Worm (Caenorhabditis elegans): ENCODE results near the gene sdha-1.

DNA sequence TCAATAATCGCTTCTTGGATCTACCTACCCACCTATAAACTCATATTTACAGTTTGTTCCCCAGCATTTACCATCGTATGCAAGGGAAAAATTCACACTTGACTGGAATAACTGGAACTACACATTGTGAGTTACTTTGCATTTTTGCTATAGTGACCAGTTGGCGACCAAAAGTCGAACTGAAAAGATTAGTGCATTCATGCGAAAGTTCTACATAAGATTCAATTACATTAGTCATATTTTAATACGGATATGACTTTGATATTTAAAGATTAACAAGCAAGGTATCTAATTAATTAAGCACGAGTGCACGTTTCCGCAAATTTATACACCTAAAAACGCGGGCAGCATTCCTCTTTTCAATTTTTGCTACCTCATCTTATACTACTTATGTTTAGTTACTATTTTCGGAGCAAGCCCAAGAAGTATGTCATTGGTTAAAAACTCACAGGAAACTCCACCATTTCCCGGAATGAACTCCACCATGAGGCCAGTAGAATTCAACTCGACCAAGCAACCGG, 25.2 kb upstream of the sdha-1 start, which contains the start of gene jmjd-3.1:
- no peak for TF ChIP-seq snpc-4 (tag; optimal IDR thresholded peaks at IDR 0.05)
- no peak for TF ChIP-seq lin-15B (tag; optimal IDR thresholded peaks at IDR 0.05)
- no peak for TF ChIP-seq lin-39 (tag; optimal IDR thresholded peaks at IDR 0.05)
- TF ChIP-seq ztf-11 (tag; optimal IDR thresholded peaks at IDR 0.05): no peak
- no peak for TF ChIP-seq sea-2 (GFP tag; optimal IDR thresholded peaks at IDR 0.05)

All from whole organism, L3 larva.